Fruit fly (Drosophila melanogaster): ENCODE measurements around the gene CG33965.
A peak's percentile ranks its signal among the peaks of the same experiment; 100 is the strongest.

CG33965 gene

dm6 chr3L:1256061-1256780 is 23.5 kb downstream of the CG33965 start, which contains the start of gene tfc (continued):
- TF ChIP-seq D (optimal IDR thresholded peaks at IDR 0.05) (no peak), D (GFP tag; optimal IDR thresholded peaks at IDR 0.05) (no peak), Trl (optimal IDR thresholded peaks at IDR 0.05) (peak; percentile 11 to 22), Trl (GFP tag; optimal IDR thresholded peaks at IDR 0.05) (no peak), gcm2 (GFP tag; optimal IDR thresholded peaks at IDR 0.05) (no peak), fru (optimal IDR thresholded peaks at IDR 0.05) (no peak), esg (GFP tag; conservative IDR thresholded peaks at IDR 0.05) (no peak), CG9932 (GFP tag; IDR thresholded peaks at IDR 0.05) (no peak), odd (GFP tag; optimal IDR thresholded peaks at IDR 0.05) (peak; percentile 6), CG12299 (tag; optimal IDR thresholded peaks at IDR 0.05) (no peak), NK7.1 (GFP tag; optimal IDR thresholded peaks at IDR 0.05) (no peak), her (GFP tag; optimal IDR thresholded peaks at IDR 0.05) (no peak), CG9727 (GFP tag; optimal IDR thresholded peaks at IDR 0.05) (no peak), HHEX (GFP tag; optimal IDR thresholded peaks at IDR 0.05) (no peak), peb (GFP tag; IDR thresholded peaks at IDR 0.05) (no peak), Opbp (GFP tag; IDR thresholded peaks at IDR 0.05; ENCODE audit: partially characterized antibody) (no peak), ssp (GFP tag; IDR thresholded peaks at IDR 0.05) (no peak), CG14014 (GFP tag; IDR thresholded peaks at IDR 0.05) (no peak), kni (GFP tag; optimal IDR thresholded peaks at IDR 0.05) (peak; percentile 65), CG13287 (GFP tag; IDR thresholded peaks at IDR 0.05; ENCODE audit: partially characterized antibody) (0 out of 2 replicates have a peak, but pooled peaks have one; percentile 20), mld (GFP tag; IDR thresholded peaks at IDR 0.05; ENCODE audit: partially characterized antibody) (no peak), CG10366 (GFP tag; IDR thresholded peaks at IDR 0.05) (no peak), CG7963 (GFP tag; IDR thresholded peaks at IDR 0.05; ENCODE audit: partially characterized antibody) (no peak), sob (GFP tag; IDR thresholded peaks at IDR 0.05) (no peak), grau (tag; optimal IDR thresholded peaks at IDR 0.05) (no peak), Eip74EF (GFP tag; optimal IDR thresholded peaks at IDR 0.05) (peak in 1 of 2 experiments; percentile 14), Deaf1 (tag; optimal IDR thresholded peaks at IDR 0.05) (peak; percentile 90), HLH3B (GFP tag; IDR thresholded peaks at IDR 0.05) (no peak), CG34422 (GFP tag; IDR thresholded peaks at IDR 0.05) (no peak), Blimp-1 (GFP tag; optimal IDR thresholded peaks at IDR 0.05) (peak; percentile 89), CG5953 (GFP tag; IDR thresholded peaks at IDR 0.05) (no peak), CG14667 (GFP tag; IDR thresholded peaks at IDR 0.05) (no peak), tin (GFP tag; optimal IDR thresholded peaks at IDR 0.05) (no peak), Gug (GFP tag; IDR thresholded peaks at IDR 0.05) (no peak), CG18262 (tag; optimal IDR thresholded peaks at IDR 0.05) (no peak), E2f1 (GFP tag; IDR thresholded peaks at IDR 0.05) (no peak), Jarid2 (GFP tag; optimal IDR thresholded peaks at IDR 0.05) (peak; percentile 64), ash1 (GFP tag; optimal IDR thresholded peaks at IDR 0.05) (no peak), chinmo (GFP tag; IDR thresholded peaks at IDR 0.05; ENCODE audit: partially characterized antibody) (peak; percentile 86; the same call in 2 of the 4 replicates), slou (GFP tag; optimal IDR thresholded peaks at IDR 0.05) (no peak), Side (GFP tag; optimal IDR thresholded peaks at IDR 0.05) (no peak), fd102C (GFP tag; optimal IDR thresholded peaks at IDR 0.05) (no peak), nerfin-1 (tag; optimal IDR thresholded peaks at IDR 0.05) (no peak), CG12744 (GFP tag; optimal IDR thresholded peaks at IDR 0.05) (no peak), CG10462 (GFP tag; optimal IDR thresholded peaks at IDR 0.05) (no peak), stwl (tag; optimal IDR thresholded peaks at IDR 0.05) (no peak), CkIIα-i1 (GFP tag; IDR thresholded peaks at IDR 0.05) (no peak), CG6272 (GFP tag; IDR thresholded peaks at IDR 0.05) (no peak), CG7271 (tag; optimal IDR thresholded peaks at IDR 0.05) (no peak), ATbp (GFP tag; optimal IDR thresholded peaks at IDR 0.05) (no peak), z (GFP tag; IDR thresholded peaks at IDR 0.05) (peak; percentile 81; the same call in 2 of the 3 replicates)
